In genomic region chr3L:16208053-16208838, dm6 we compare ENCODE assay signal across 1 fruit fly cellular context.
TF ChIP-seq lines count a peak whose summit lies in the region.

No protein-coding gene starts in this region.

TF ChIP-seq in whole organism, prepupa, 60 proteins besides CTCF, POLR2A, EP300 and RAD21 (continued from another document):
- no peak for TF ChIP-seq CG6276 (GFP tag; optimal IDR thresholded peaks at IDR 0.05; lab: Kevin White, UChicago)
- TF ChIP-seq Hr38 (GFP tag; optimal IDR thresholded peaks at IDR 0.05; lab: Kevin White, UChicago) = no peak
- no peak for TF ChIP-seq svp (GFP tag; lab: Kevin White, UChicago)
- TF ChIP-seq CG3032 (tag; optimal IDR thresholded peaks at IDR 0.05; lab: Kevin White, UChicago) = peak; percentile 57
- no peak for TF ChIP-seq Gug (GFP tag; IDR thresholded peaks at IDR 0.05; lab: Robert Waterston, UW)
- 0 out of 3 replicates have a peak, but pooled peaks have one; percentile 18 for TF ChIP-seq CG8119 (GFP tag; IDR thresholded peaks at IDR 0.05; lab: Robert Waterston, UW)
- TF ChIP-seq fd59A (GFP tag; optimal IDR thresholded peaks at IDR 0.05; lab: Kevin White, UChicago) = no peak
- peak; percentile 42 for TF ChIP-seq Eip78C (GFP tag; lab: Kevin White, UChicago)
- no peak for TF ChIP-seq CG9139 (GFP tag; optimal IDR thresholded peaks at IDR 0.05; lab: Kevin White, UChicago)
- TF ChIP-seq CG31627 (GFP tag; optimal IDR thresholded peaks at IDR 0.05; lab: Kevin White, UChicago) = no peak
- TF ChIP-seq Eip93F (GFP tag; optimal IDR thresholded peaks at IDR 0.05; lab: Kevin White, UChicago) = no peak
- TF ChIP-seq CG11762 (GFP tag; optimal IDR thresholded peaks at IDR 0.05; lab: Kevin White, UChicago; ENCODE audit: insufficient read depth) = no peak
- TF ChIP-seq CG4318 (GFP tag; optimal IDR thresholded peaks at IDR 0.05; lab: Kevin White, UChicago) = no peak
- TF ChIP-seq CG16779 (tag; optimal IDR thresholded peaks at IDR 0.05; lab: Kevin White, UChicago) = no peak
TF ChIP-seq in whole organism, prepupa: peak in this region for 13.
